Fruit fly (Drosophila melanogaster) whole organism, embryonic: ENCODE data around the gene CG14054.

Experiments used
- Atf-2 ChIP-seq: fragments of 200-800 bp; sonication (Bioruptor generic); optimal IDR thresholded peaks from 2 replicates; lab custom pipeline; 2016; ENCODE audit warnings: missing biosample characterization, missing genetic modification characterization
- CG12071 ChIP-seq: fragments of 200-800 bp; sonication (Bioruptor generic); optimal IDR thresholded peaks from 3 replicates; lab custom pipeline; 2018; ENCODE audit warnings: missing biosample characterization, mild to moderate bottlenecking, missing genetic modification characterization
- CG12219 ChIP-seq: fragments of 200-800 bp; sonication (Bioruptor generic); optimal IDR thresholded peaks from 3 replicates; lab custom pipeline; 2018; ENCODE audit warnings: missing biosample characterization, mild to moderate bottlenecking, missing genetic modification characterization
- CG12769 ChIP-seq: fragments of 200-800 bp; sonication (Bioruptor generic); optimal IDR thresholded peaks from 2 replicates; lab custom pipeline; 2019; ENCODE audit warnings: missing biosample characterization, mild to moderate bottlenecking, missing genetic modification characterization, moderate library complexity
- CG13287 ChIP-seq: fragments of 200-800 bp; sonication (Bioruptor generic); IDR thresholded peaks from 2 replicates; pipeline ENCODE4 v1.3.6; 2022; ENCODE audit warnings: missing biosample characterization, missing genetic modification characterization; ENCODE audit not compliant: partially characterized antibody
- CG13424 ChIP-seq: fragments of 200-800 bp; sonication (Bioruptor generic); optimal IDR thresholded peaks from 2 replicates; lab custom pipeline; 2019; ENCODE audit warnings: missing biosample characterization, mild to moderate bottlenecking, missing genetic modification characterization, moderate library complexity
- CG14050 ChIP-seq: fragments of 200-800 bp; sonication (Bioruptor generic); IDR thresholded peaks from 3 replicates; pipeline ENCODE4 v1.3.6; 2022; ENCODE audit warnings: missing biosample characterization, missing genetic modification characterization
- CG15269 ChIP-seq: fragments of 200-800 bp; sonication (Bioruptor generic); optimal IDR thresholded peaks from 2 replicates; lab custom pipeline; 2018; ENCODE audit warnings: missing biosample characterization, mild to moderate bottlenecking, missing genetic modification characterization, moderate library complexity
- CG18262 ChIP-seq: fragments of 200-800 bp; optimal IDR thresholded peaks from 3 replicates; lab custom pipeline; 2019; ENCODE audit warnings: missing biosample characterization, mild to moderate bottlenecking, missing genetic modification characterization, moderate library complexity
- CG30020 ChIP-seq: fragments of 200-800 bp; optimal IDR thresholded peaks from 2 replicates; lab custom pipeline; 2019; ENCODE audit warnings: missing biosample characterization, mild to moderate bottlenecking, missing genetic modification characterization, moderate library complexity
- CG6689 ChIP-seq: fragments of 200-800 bp; sonication (Bioruptor generic); IDR thresholded peaks from 2 replicates; pipeline ENCODE4 v1.3.6; 2022; ENCODE audit warnings: missing biosample characterization, missing genetic modification characterization
- CG7745 ChIP-seq: fragments of 200-800 bp; sonication (Bioruptor generic); optimal IDR thresholded peaks from 2 replicates; lab custom pipeline; 2018; ENCODE audit warnings: missing biosample characterization, mild to moderate bottlenecking, missing genetic modification characterization, moderate library complexity
- CG7963 ChIP-seq: fragments of 200-800 bp; sonication (Bioruptor generic); IDR thresholded peaks from 3 replicates; pipeline ENCODE4 v1.3.6; 2022; ENCODE audit warnings: missing biosample characterization, missing genetic modification characterization; ENCODE audit not compliant: partially characterized antibody
- CG8388 ChIP-seq: fragments of 200-800 bp; sonication (Bioruptor generic); optimal IDR thresholded peaks from 2 replicates; lab custom pipeline; 2019; ENCODE audit warnings: missing biosample characterization, mild to moderate bottlenecking, missing genetic modification characterization, moderate library complexity
- CG8478 ChIP-seq: fragments of >200 bp; optimal IDR thresholded peaks from 2 replicates; lab custom pipeline; 2018
- CG9215 ChIP-seq: fragments of 200-800 bp; sonication (Bioruptor generic); IDR thresholded peaks from 2 replicates; pipeline ENCODE4 v1.3.6; 2022; ENCODE audit warnings: missing biosample characterization, missing genetic modification characterization
- Chrac-16 ChIP-seq: fragments of 200-800 bp; sonication (Bioruptor generic); optimal IDR thresholded peaks from 3 replicates; lab custom pipeline; 2016; ENCODE audit warnings: missing biosample characterization, missing genetic modification characterization
- CoRest ChIP-seq: fragments of 200-800 bp; sonication (Bioruptor generic); optimal IDR thresholded peaks from 3 replicates; lab custom pipeline; 2018; ENCODE audit warnings: missing biosample characterization, mild to moderate bottlenecking, missing genetic modification characterization, moderate library complexity
- D19A ChIP-seq: fragments of 200-800 bp; optimal IDR thresholded peaks from 3 replicates; lab custom pipeline; 2019; ENCODE audit warnings: missing biosample characterization, mild to moderate bottlenecking, missing genetic modification characterization, moderate library complexity
- Fer3 ChIP-seq: fragments of 200-800 bp; sonication (Bioruptor generic); optimal IDR thresholded peaks from 2 replicates; lab custom pipeline; 2018; ENCODE audit warnings: missing biosample characterization, mild to moderate bottlenecking, missing genetic modification characterization, moderate library complexity
- H15 ChIP-seq: fragments of 200-800 bp; sonication (Bioruptor generic); IDR thresholded peaks from 3 replicates; pipeline ENCODE4 v1.3.6; 2022; ENCODE audit warnings: missing biosample characterization, missing genetic modification characterization
- Hand ChIP-seq: fragments of 200-800 bp; sonication (Bioruptor generic); optimal IDR thresholded peaks from 2 replicates; lab custom pipeline; 2017; ENCODE audit warnings: mild to moderate bottlenecking, missing biosample characterization, missing genetic modification reagents, missing genetic modification characterization
- Hey ChIP-seq: fragments of 200-800 bp; sonication (Bioruptor generic); optimal IDR thresholded peaks from 3 replicates; lab custom pipeline; 2018; ENCODE audit warnings: missing biosample characterization, mild to moderate bottlenecking, missing genetic modification characterization
- HmgZ ChIP-seq: fragments of 200-800 bp; sonication (Bioruptor generic); optimal IDR thresholded peaks from 2 replicates; lab custom pipeline; 2018; ENCODE audit warnings: missing biosample characterization, mild to moderate bottlenecking, missing genetic modification characterization
- Hr51 ChIP-seq, 2 experiments: fragments of 200-800 bp; sonication (Bioruptor generic); optimal IDR thresholded peaks; 2 replicates in 1 of 2; 3 replicates in 1 of 2; lab custom pipeline; 2016 to 2018; ENCODE audit warnings: missing biosample characterization in 2 of 2, missing genetic modification characterization in 2 of 2, mild to moderate bottlenecking in 1 of 2, moderate library complexity in 1 of 2
- MBD-R2 ChIP-seq: fragments of 200-800 bp; sonication (Bioruptor generic); IDR thresholded peaks from 2 replicates; pipeline ENCODE4 v1.3.6; 2022; ENCODE audit warnings: missing biosample characterization, missing genetic modification characterization
- MTF-1 ChIP-seq: fragments of 200-800 bp; sonication (Bioruptor generic); optimal IDR thresholded peaks from 2 replicates; lab custom pipeline; 2018; ENCODE audit warnings: missing biosample characterization, mild to moderate bottlenecking, missing genetic modification characterization, borderline replicate concordance
- Mrtf ChIP-seq: fragments of 200-800 bp; sonication (Bioruptor generic); IDR thresholded peaks from 3 replicates; pipeline ENCODE4 v1.3.6; 2022; ENCODE audit warnings: missing biosample characterization, missing genetic modification characterization
- NC2β ChIP-seq: fragments of 200-800 bp; sonication (Bioruptor generic); optimal IDR thresholded peaks from 2 replicates; lab custom pipeline; 2016; ENCODE audit warnings: missing biosample characterization, missing genetic modification characterization
- Nf-YA ChIP-seq: fragments of 200-800 bp; sonication (Bioruptor generic); IDR thresholded peaks from 2 replicates; pipeline ENCODE4 v1.3.6; 2022; ENCODE audit warnings: missing biosample characterization, missing genetic modification characterization
- Nf-YC ChIP-seq: fragments of 200-800 bp; optimal IDR thresholded peaks from 3 replicates; lab custom pipeline; 2019; ENCODE audit warnings: missing biosample characterization, mild to moderate bottlenecking, missing genetic modification characterization, moderate library complexity
- Ravus ChIP-seq: fragments of 200-800 bp; sonication (Bioruptor generic); IDR thresholded peaks from 2 replicates; pipeline ENCODE4 v1.3.6; 2022; ENCODE audit warnings: missing biosample characterization, missing genetic modification characterization
- Stat92E ChIP-seq, 3 experiments: fragments of >200 bp in 2 of 3; fragments of 200-800 bp in 1 of 3; sonication (Bioruptor generic) in 1 of 3; optimal IDR thresholded peaks; 2 replicates each; lab custom pipeline; 2017 to 2019; ENCODE audit warnings: missing biosample characterization in 3 of 3, missing genetic modification characterization in 3 of 3, mild to moderate bottlenecking in 1 of 3, moderate library complexity in 1 of 3
- ab ChIP-seq: fragments of 200-800 bp; sonication (Bioruptor generic); optimal IDR thresholded peaks from 2 replicates; lab custom pipeline; 2016; ENCODE audit warnings: missing biosample characterization, missing genetic modification characterization
- bsh ChIP-seq, 2 experiments: fragments of 200-800 bp; sonication (Bioruptor generic); optimal IDR thresholded peaks; 2 replicates each; lab custom pipeline; 2017 to 2018; ENCODE audit warnings: mild to moderate bottlenecking in 2 of 2, missing biosample characterization in 2 of 2, missing genetic modification characterization in 2 of 2, moderate library complexity in 1 of 2
- chif ChIP-seq, 2 experiments: fragments of 200-800 bp; sonication (Bioruptor generic); optimal IDR thresholded peaks; 3 replicates each; lab custom pipeline; 2016; ENCODE audit warnings: missing biosample characterization in 2 of 2, missing genetic modification characterization in 2 of 2
- chinmo ChIP-seq: fragments of 200-800 bp; sonication (Bioruptor generic); IDR thresholded peaks from 4 replicates; pipeline ENCODE4 v1.3.6; 2022; ENCODE audit warnings: missing biosample characterization, missing genetic modification characterization; ENCODE audit not compliant: partially characterized antibody
- crp ChIP-seq, 2 experiments: fragments of 200-800 bp; sonication (Bioruptor generic); optimal IDR thresholded peaks; 2 replicates in 1 of 2; 3 replicates in 1 of 2; lab custom pipeline; 2017; ENCODE audit warnings: missing biosample characterization in 2 of 2, missing genetic modification characterization in 2 of 2, mild to moderate bottlenecking in 1 of 2, moderate library complexity in 1 of 2
- emc ChIP-seq: fragments of 200-800 bp; sonication (Bioruptor generic); optimal IDR thresholded peaks from 2 replicates; lab custom pipeline; 2016; ENCODE audit warnings: missing biosample characterization, missing genetic modification characterization
- en ChIP-seq: fragments of 200-800 bp; sonication (Bioruptor generic); optimal IDR thresholded peaks from 2 replicates; lab custom pipeline; 2016; ENCODE audit warnings: missing biosample characterization, missing genetic modification characterization
- exex ChIP-seq: fragments of 200-800 bp; sonication (Bioruptor generic); optimal IDR thresholded peaks from 4 replicates; lab custom pipeline; 2018; ENCODE audit warnings: missing biosample characterization, mild to moderate bottlenecking, missing genetic modification characterization, moderate library complexity
- gfzf ChIP-seq: fragments of 200-800 bp; sonication (Bioruptor generic); optimal IDR thresholded peaks from 2 replicates; lab custom pipeline; 2016; ENCODE audit warnings: missing biosample characterization, mild to moderate bottlenecking, missing genetic modification characterization, moderate library complexity
- pan ChIP-seq, 4 experiments: fragments of >200 bp in 3 of 4; fragments of 200-800 bp in 1 of 4; sonication (Bioruptor generic) in 1 of 4; optimal IDR thresholded peaks in 3 of 4; IDR thresholded peaks in 1 of 4; 2 replicates each; pipeline versions ENCODE4 v1.3.6 to Lab custom; 2017 to 2022; ENCODE audit warnings: missing biosample characterization in 2 of 4, missing genetic modification characterization in 2 of 4, mixed read lengths in 1 of 4
- pum ChIP-seq: fragments of 200-800 bp; sonication (Bioruptor generic); optimal IDR thresholded peaks from 2 replicates; lab custom pipeline; 2016; ENCODE audit warnings: missing biosample characterization, missing genetic modification characterization
- so ChIP-seq: fragments of 200-800 bp; sonication (Bioruptor generic); IDR thresholded peaks from 3 replicates; pipeline ENCODE4 v1.3.6; 2022; ENCODE audit warnings: missing biosample characterization, missing genetic modification characterization
- ssp ChIP-seq: fragments of 200-800 bp; sonication (Bioruptor generic); IDR thresholded peaks from 2 replicates; pipeline ENCODE4 v1.3.6; 2022; ENCODE audit warnings: missing biosample characterization, missing genetic modification characterization
- tll ChIP-seq, 2 experiments: fragments of 200-800 bp in 1 of 2; fragments of >200 bp in 1 of 2; sonication (Bioruptor generic) in 1 of 2; optimal IDR thresholded peaks; 2 replicates each; lab custom pipeline; 2017 to 2019; ENCODE audit warnings: missing biosample characterization in 2 of 2, missing genetic modification characterization in 2 of 2, mild to moderate bottlenecking in 1 of 2, moderate library complexity in 1 of 2
- vvl ChIP-seq: fragments of 200-800 bp; sonication (Bioruptor generic); IDR thresholded peaks from 2 replicates; pipeline ENCODE4 v1.3.6; 2022; ENCODE audit warnings: missing biosample characterization, missing genetic modification characterization

Gene CG14054

dm6 chrX:2070708-2071063 lies 4.5 kb upstream of the CG14054 start (continued):
- TF ChIP-seq CG12769 (tag; lab: Kevin White, UChicago) (peak; percentile 86), vvl (peak; percentile 80), CoRest (peak; percentile 54), en (GFP tag; lab: Kevin White, UChicago) (peak; percentile 6), chif (GFP tag; optimal IDR thresholded peaks at IDR 0.05; lab: Kevin White, UChicago) (peak in 1 of 2 experiments; percentile 43), chinmo (GFP tag; lab: Robert Waterston, UW) (no peak), Ravus (peak; percentile 20), pan (optimal IDR thresholded peaks at IDR 0.05; lab: Kevin White, UChicago) (no peak), pan (GFP tag; optimal IDR thresholded peaks at IDR 0.05 in 1 of 2, IDR thresholded peaks at IDR 0.05 in 1 of 2) (peak in 1 of 2 experiments; percentile 74), Hand (GFP tag; lab: Kevin White, UChicago) (peak; percentile 66), ab (GFP tag; lab: Kevin White, UChicago) (peak; percentile 30), MTF-1 (GFP tag; lab: Kevin White, UChicago) (no peak), H15 (GFP tag; lab: Robert Waterston, UW) (no peak; the same call in 2 of the 3 replicates), Nf-YC (tag; lab: Kevin White, UChicago) (peak; percentile 65), Stat92E (GFP tag; optimal IDR thresholded peaks at IDR 0.05; lab: Kevin White, UChicago) (no peak), CG6689 (GFP tag; lab: Robert Waterston, UW) (peak; percentile 61), ssp (GFP tag; lab: Robert Waterston, UW) (peak; percentile 51; the same call in 1 of the 2 replicates), CG30020 (tag; lab: Kevin White, UChicago) (no peak), Hey (tag; lab: Kevin White, UChicago) (peak; percentile 2), Chrac-16 (GFP tag; lab: Kevin White, UChicago) (peak; percentile 11), CG8478 (no peak), CG13287 (GFP tag; lab: Robert Waterston, UW) (0 out of 2 replicates have a peak, but pooled peaks have one; percentile 3), Atf-2 (peak; percentile 26), HmgZ (tag; lab: Kevin White, UChicago) (peak; percentile 53), CG13424 (tag; lab: Kevin White, UChicago) (peak; percentile 77), CG7963 (no peak), CG15269 (peak; percentile 72), Nf-YA (no peak), CG7745 (tag; lab: Kevin White, UChicago) (no peak), CG18262 (tag; lab: Kevin White, UChicago) (peak; percentile 39), CG12219 (GFP tag; lab: Kevin White, UChicago) (peak; percentile 48), CG9215 (GFP tag; lab: Robert Waterston, UW) (peak; percentile 76), NC2β (peak; percentile 27), emc (GFP tag; lab: Kevin White, UChicago) (peak; percentile 16), CG12071 (peak; percentile 57), MBD-R2 (GFP tag; lab: Robert Waterston, UW) (peak; percentile 52; the same call in 1 of the 2 replicates), tll (GFP tag; optimal IDR thresholded peaks at IDR 0.05; lab: Kevin White, UChicago) (no peak), so (peak; percentile 72; the same call in 2 of the 3 replicates), Fer3 (peak; percentile 58), gfzf (GFP tag; lab: Kevin White, UChicago) (no peak), Mrtf (GFP tag; lab: Robert Waterston, UW) (peak; percentile 76), Hr51 (GFP tag; optimal IDR thresholded peaks at IDR 0.05; lab: Kevin White, UChicago) (peak in 1 of 2 experiments; percentile 60), exex (no peak), bsh (GFP tag; optimal IDR thresholded peaks at IDR 0.05; lab: Kevin White, UChicago) (peak; percentile 31 to 49), D19A (tag; lab: Kevin White, UChicago) (peak; percentile 25), crp (GFP tag; optimal IDR thresholded peaks at IDR 0.05; lab: Kevin White, UChicago) (no peak), pum (peak; percentile 41), CG8388 (GFP tag; lab: Kevin White, UChicago) (peak; percentile 30), CG14050 (GFP tag; lab: Robert Waterston, UW) (no peak)
